Worm (Caenorhabditis elegans) whole organism, L4 larva: ENCODE results near the gene srlf-12.

Source experiments
- F10B5.3 ChIP-seq: sonication (generic microtip); optimal IDR thresholded peaks from 2 replicates; lab custom pipeline; 2016; ENCODE audit warnings: mild to moderate bottlenecking, missing genetic modification characterization, missing compliant biosample characterization
- F37D6.2 ChIP-seq: sonication (generic microtip); optimal IDR thresholded peaks from 2 replicates; lab custom pipeline; 2016; ENCODE audit warnings: mild to moderate bottlenecking, missing genetic modification characterization, missing compliant biosample characterization
- F49E8.2 ChIP-seq: sonication (generic microtip); optimal IDR thresholded peaks from 2 replicates; lab custom pipeline; 2016; ENCODE audit warnings: missing compliant biosample characterization, mild to moderate bottlenecking, missing genetic modification characterization, borderline replicate concordance
- R02D3.7 ChIP-seq: fragments of 150-350 bp; sonication (generic microtip); optimal IDR thresholded peaks from 3 replicates; lab custom pipeline; 2014; ENCODE audit warnings: missing biosample characterization, missing genetic modification characterization
- T20F7.1 ChIP-seq: fragments of 200-800 bp; sonication (Bioruptor generic); optimal IDR thresholded peaks from 2 replicates; lab custom pipeline; 2018; ENCODE audit warnings: mild to moderate bottlenecking, missing genetic modification characterization, missing compliant biosample characterization
- T26A8.4 ChIP-seq: fragments of 200-800 bp; sonication (Bioruptor generic); IDR thresholded peaks from 2 replicates; pipeline ENCODE4 v1.3.6; 2022; ENCODE audit warnings: missing genetic modification characterization, missing compliant biosample characterization
- Y105C5A.15 ChIP-seq: fragments of 200-800 bp; sonication (Bioruptor generic); IDR thresholded peaks from 2 replicates; pipeline ENCODE4 v1.3.6; 2022; ENCODE audit warnings: missing genetic modification characterization, missing compliant biosample characterization
- Y5F2A.4 ChIP-seq: fragments of 200-800 bp; sonication (Bioruptor generic); optimal IDR thresholded peaks from 2 replicates; lab custom pipeline; 2018; ENCODE audit warnings: mild to moderate bottlenecking, missing genetic modification characterization, missing compliant biosample characterization
- ZK337.2 ChIP-seq: fragments of 200-800 bp; sonication (Bioruptor generic); IDR thresholded peaks from 2 replicates; pipeline ENCODE4 v1.3.6; 2022; ENCODE audit warnings: missing genetic modification reagents, missing genetic modification characterization, missing compliant biosample characterization
- ama-1 ChIP-seq: fragments of 150-350 bp; optimal IDR thresholded peaks from 2 replicates; lab custom pipeline; 2014; ENCODE audit warnings: inconsistent platforms, mixed read lengths
- ceh-82 ChIP-seq: sonication (generic microtip); optimal IDR thresholded peaks from 2 replicates; lab custom pipeline; 2017; ENCODE audit warnings: missing biosample characterization, missing genetic modification characterization
- daf-12 ChIP-seq: fragments of 150-350 bp; optimal IDR thresholded peaks from 2 replicates; lab custom pipeline; 2014; ENCODE audit warnings: missing biosample characterization, missing genetic modification reagents, missing genetic modification characterization
- daf-16 ChIP-seq, 3 experiments: sonication (generic microtip); optimal IDR thresholded peaks; 2 replicates each; lab custom pipeline; 2016 to 2017; ENCODE audit warnings: missing genetic modification characterization in 3 of 3, missing genetic modification reagents in 3 of 3, mild to moderate bottlenecking in 2 of 3, missing compliant biosample characterization in 2 of 3, missing biosample characterization in 1 of 3, moderate library complexity in 1 of 3
- daf-19 ChIP-seq: fragments of 200-800 bp; sonication (Bioruptor generic); conservative IDR thresholded peaks from 2 replicates; pipeline ENCODE4 v1.3.6; 2022; ENCODE audit warnings: missing genetic modification characterization, missing compliant biosample characterization
- dmd-8 ChIP-seq: fragments of 200-800 bp; sonication (Bioruptor generic); IDR thresholded peaks from 2 replicates; pipeline ENCODE4 v1.3.6; 2022; ENCODE audit warnings: missing genetic modification characterization, missing compliant biosample characterization
- dmd-9 ChIP-seq: fragments of 200-800 bp; sonication (Bioruptor generic); IDR thresholded peaks from 2 replicates; pipeline ENCODE4 v1.3.6; 2022; ENCODE audit warnings: missing genetic modification reagents, missing genetic modification characterization, missing compliant biosample characterization
- dpl-1 ChIP-seq: fragments of 150-350 bp; optimal IDR thresholded peaks from 2 replicates; lab custom pipeline; 2014; ENCODE audit warnings: missing biosample characterization, missing genetic modification reagents, missing genetic modification characterization
- dve-1 ChIP-seq: sonication (generic microtip); optimal IDR thresholded peaks from 2 replicates; lab custom pipeline; 2017; ENCODE audit warnings: antibody characterized with exemption, mild to moderate bottlenecking, missing genetic modification characterization, missing compliant biosample characterization; ENCODE audit not compliant: insufficient read depth
- egl-43 ChIP-seq: fragments of 200-800 bp; sonication (Bioruptor generic); IDR thresholded peaks from 2 replicates; pipeline ENCODE4 v1.3.6; 2022; ENCODE audit warnings: missing genetic modification reagents, missing genetic modification characterization, missing compliant biosample characterization
- gei-8 ChIP-seq: fragments of 200-800 bp; sonication (Bioruptor generic); optimal IDR thresholded peaks from 2 replicates; lab custom pipeline; 2018; ENCODE audit warnings: mild to moderate bottlenecking, missing genetic modification characterization, missing compliant biosample characterization
- hlh-11 ChIP-seq: fragments of 200-800 bp; sonication (Bioruptor generic); optimal IDR thresholded peaks from 2 replicates; lab custom pipeline; 2018; ENCODE audit warnings: mild to moderate bottlenecking, missing genetic modification characterization, missing compliant biosample characterization
- hlh-30 ChIP-seq: sonication (generic microtip); optimal IDR thresholded peaks from 2 replicates; lab custom pipeline; 2017; ENCODE audit warnings: antibody characterized with exemption, mild to moderate bottlenecking, missing genetic modification characterization, missing compliant biosample characterization; ENCODE audit not compliant: insufficient read depth
- lim-7 ChIP-seq: fragments of 200-800 bp; sonication (Bioruptor generic); IDR thresholded peaks from 2 replicates; pipeline ENCODE4 v1.3.6; 2022; ENCODE audit warnings: missing genetic modification characterization, missing compliant biosample characterization
- lin-1 ChIP-seq: fragments of 200-800 bp; sonication (Bioruptor generic); IDR thresholded peaks from 2 replicates; pipeline ENCODE4 v1.3.6; 2022; ENCODE audit warnings: missing genetic modification reagents, missing genetic modification characterization, missing compliant biosample characterization
- lin-13 ChIP-seq: fragments of 150-350 bp; optimal IDR thresholded peaks from 2 replicates; lab custom pipeline; 2014; ENCODE audit warnings: missing biosample characterization, missing genetic modification reagents, missing genetic modification characterization
- lin-29 ChIP-seq: fragments of 200-800 bp; sonication (Bioruptor generic); IDR thresholded peaks from 2 replicates; pipeline ENCODE4 v1.3.6; 2022; ENCODE audit warnings: missing genetic modification reagents, missing genetic modification characterization, missing compliant biosample characterization
- lin-38 ChIP-seq: fragments of 200-800 bp; sonication (Bioruptor generic); IDR thresholded peaks from 2 replicates; pipeline ENCODE4 v1.3.6; 2022; ENCODE audit warnings: missing genetic modification reagents, missing genetic modification characterization, missing compliant biosample characterization
- lin-39 ChIP-seq: fragments of 150-350 bp; optimal IDR thresholded peaks from 2 replicates; lab custom pipeline; 2014; ENCODE audit warnings: missing biosample characterization, missing genetic modification reagents, missing genetic modification characterization
- lir-3 ChIP-seq: sonication (generic microtip); optimal IDR thresholded peaks from 2 replicates; lab custom pipeline; 2016; ENCODE audit warnings: mild to moderate bottlenecking, missing genetic modification characterization, missing compliant biosample characterization
- mdt-29 ChIP-seq: fragments of 200-800 bp; sonication (Bioruptor generic); IDR thresholded peaks from 2 replicates; pipeline ENCODE4 v1.3.6; 2022; ENCODE audit warnings: missing genetic modification reagents, missing genetic modification characterization, missing compliant biosample characterization
- mes-2 ChIP-seq: sonication (generic microtip); optimal IDR thresholded peaks from 2 replicates; lab custom pipeline; 2016; ENCODE audit warnings: missing genotype, mild to moderate bottlenecking, missing genetic modification characterization, missing compliant biosample characterization; ENCODE audit not compliant: poor library complexity, severe bottlenecking
- nhr-10 ChIP-seq: fragments of 150-350 bp; optimal IDR thresholded peaks from 2 replicates; lab custom pipeline; 2014; ENCODE audit warnings: missing biosample characterization, missing genetic modification characterization
- nhr-11 ChIP-seq: fragments of 150-350 bp; optimal IDR thresholded peaks from 2 replicates; lab custom pipeline; 2014; ENCODE audit warnings: missing biosample characterization, missing genetic modification characterization
- nhr-111 ChIP-seq: fragments of 200-800 bp; sonication (Bioruptor generic); optimal IDR thresholded peaks from 2 replicates; lab custom pipeline; 2018; ENCODE audit warnings: mild to moderate bottlenecking, missing genetic modification characterization, missing compliant biosample characterization
- nhr-237 ChIP-seq: sonication (generic microtip); optimal IDR thresholded peaks from 2 replicates; lab custom pipeline; 2017; ENCODE audit warnings: missing biosample characterization, missing genetic modification characterization
- nhr-28 ChIP-seq: fragments of 150-350 bp; optimal IDR thresholded peaks from 2 replicates; lab custom pipeline; 2014; ENCODE audit warnings: missing biosample characterization, missing genetic modification characterization
- nhr-48 ChIP-seq: sonication (generic microtip); optimal IDR thresholded peaks from 2 replicates; lab custom pipeline; 2016; ENCODE audit warnings: mild to moderate bottlenecking, missing genetic modification characterization, missing compliant biosample characterization
- nhr-76 ChIP-seq: fragments of 150-350 bp; optimal IDR thresholded peaks from 2 replicates; lab custom pipeline; 2014; ENCODE audit warnings: missing biosample characterization, missing genetic modification characterization
- nhr-77 ChIP-seq: fragments of 150-350 bp; optimal IDR thresholded peaks from 2 replicates; lab custom pipeline; 2014; ENCODE audit warnings: missing biosample characterization, missing genetic modification characterization
- pqm-1 ChIP-seq: sonication (generic microtip); optimal IDR thresholded peaks from 2 replicates; lab custom pipeline; 2017; ENCODE audit warnings: missing biosample characterization, missing genetic modification characterization
- sdz-12 ChIP-seq: fragments of 200-800 bp; sonication (Bioruptor generic); optimal IDR thresholded peaks from 2 replicates; lab custom pipeline; 2018; ENCODE audit warnings: mild to moderate bottlenecking, missing genetic modification characterization, missing compliant biosample characterization
- snpc-1.2 ChIP-seq: fragments of 200-800 bp; sonication (Bioruptor generic); IDR thresholded peaks from 2 replicates; pipeline ENCODE4 v1.3.6; 2022; ENCODE audit warnings: missing genetic modification reagents, missing genetic modification characterization, missing compliant biosample characterization
- unc-130 ChIP-seq: sonication (generic microtip); optimal IDR thresholded peaks from 2 replicates; lab custom pipeline; 2016; ENCODE audit warnings: missing genetic modification reagents, missing genetic modification characterization, missing compliant biosample characterization
- vab-7 ChIP-seq: fragments of 200-800 bp; sonication (Bioruptor generic); IDR thresholded peaks from 2 replicates; pipeline ENCODE4 v1.3.6; 2022; ENCODE audit warnings: missing genetic modification reagents, missing genetic modification characterization, missing compliant biosample characterization
- zag-1 ChIP-seq: fragments of 150-350 bp; optimal IDR thresholded peaks from 2 replicates; lab custom pipeline; 2014; ENCODE audit warnings: missing biosample characterization, missing genetic modification characterization
- zfp-3 ChIP-seq: fragments of 200-800 bp; sonication (Bioruptor generic); conservative IDR thresholded peaks from 2 replicates; pipeline ENCODE4 v1.3.6; 2022; ENCODE audit warnings: missing genetic modification reagents, missing genetic modification characterization, missing compliant biosample characterization

srlf-12 gene

DNA sequence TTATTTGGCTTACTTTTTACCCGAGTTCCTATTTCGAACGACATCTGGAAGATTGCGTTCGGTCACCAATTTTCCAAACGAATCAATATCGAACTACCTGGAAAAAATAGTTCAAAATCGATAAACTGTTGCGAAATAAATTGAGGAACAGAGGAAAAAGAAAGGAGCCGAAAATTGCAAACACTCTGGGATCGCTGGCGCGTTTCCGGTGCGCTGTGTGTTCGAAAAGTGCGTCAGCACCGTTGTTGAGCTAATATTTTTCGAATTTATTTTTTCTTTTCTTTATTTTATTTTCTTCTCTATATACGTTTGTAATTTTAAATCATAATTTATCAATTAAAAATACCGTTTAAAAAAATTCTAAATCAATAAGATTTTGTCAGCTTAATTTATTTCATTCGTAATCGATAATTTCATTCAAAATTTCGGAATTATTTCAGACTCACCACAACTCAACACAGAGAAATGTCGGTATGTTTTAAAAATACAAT is 41.2 kb upstream of the srlf-12 start, which contains the start of the genes dnc-1 and lsm-7 (continued):
- TF ChIP-seq dve-1 (tag; lab: Kevin White, UChicago) (peak; percentile 79), dmd-9 (GFP tag; lab: Robert Waterston, UW) (no peak), dpl-1 (GFP tag; lab: Kevin White, UChicago) (peak; percentile 76), nhr-111 (GFP tag; lab: Kevin White, UChicago) (no peak), nhr-11 (tag; lab: Kevin White, UChicago) (peak; percentile 41), nhr-28 (tag; lab: Kevin White, UChicago) (peak; percentile 59), vab-7 (GFP tag; lab: Robert Waterston, UW) (no peak), dmd-8 (GFP tag; lab: Robert Waterston, UW) (peak; percentile 16; the same call in 1 of the 2 replicates), zfp-3 (GFP tag; lab: Robert Waterston, UW) (peak; percentile 81), lin-13 (peak; percentile 57), hlh-30 (tag; lab: Kevin White, UChicago) (peak; percentile 75), R02D3.7 (tag; lab: Kevin White, UChicago) (no peak), zag-1 (tag; lab: Kevin White, UChicago) (no peak), ama-1 (lab: Kevin White, UChicago) (peak; percentile 8), hlh-11 (tag; lab: Kevin White, UChicago) (peak; percentile 79), egl-43 (GFP tag; lab: Robert Waterston, UW) (0 out of 2 replicates have a peak, but pooled peaks have one; percentile 35), Y105C5A.15 (no peak), nhr-76 (tag; lab: Kevin White, UChicago) (no peak), daf-12 (no peak), F10B5.3 (tag; lab: Kevin White, UChicago) (no peak), gei-8 (GFP tag; lab: Kevin White, UChicago) (no peak), daf-16 (GFP tag; optimal IDR thresholded peaks at IDR 0.05; lab: Kevin White, UChicago) (no peak), daf-16 (tag; optimal IDR thresholded peaks at IDR 0.05; lab: Kevin White, UChicago) (peak; percentile 82), F37D6.2 (tag; lab: Kevin White, UChicago) (peak; percentile 5)

DNA sequence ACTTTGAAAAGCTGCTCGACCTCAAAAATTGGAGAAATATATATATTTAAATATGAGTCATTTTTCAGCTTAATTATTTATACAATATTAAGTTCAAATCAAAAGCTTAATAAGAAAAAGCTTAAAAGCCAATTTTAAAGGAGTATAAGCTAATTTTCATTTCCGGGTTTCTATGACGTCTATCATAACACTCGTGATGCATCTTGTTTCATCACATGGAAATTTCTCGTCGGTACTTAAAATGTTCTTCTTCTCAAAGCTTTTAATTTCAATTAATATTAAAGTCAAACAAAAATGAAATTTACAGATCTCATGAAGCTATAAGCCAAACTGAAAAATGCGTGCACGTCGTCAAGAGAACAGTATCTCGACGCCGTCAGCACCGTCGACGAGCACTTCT is 27.9 kb upstream of the srlf-12 start, which contains the start of gene rbr-2:
TSS of gene rbr-2 (plus strand) at position 301 of the 400 bp plus-strand sequence.
- TF ChIP-seq lin-29 (GFP tag; lab: Robert Waterston, UW) (no peak), snpc-1.2 (no peak), hlh-30 (tag; lab: Kevin White, UChicago) (peak; percentile 7), nhr-111 (GFP tag; lab: Kevin White, UChicago) (no peak), lin-39 (tag; lab: Kevin White, UChicago) (no peak), Y5F2A.4 (GFP tag; lab: Kevin White, UChicago) (no peak), mes-2 (tag; lab: Kevin White, UChicago) (no peak)

DNA sequence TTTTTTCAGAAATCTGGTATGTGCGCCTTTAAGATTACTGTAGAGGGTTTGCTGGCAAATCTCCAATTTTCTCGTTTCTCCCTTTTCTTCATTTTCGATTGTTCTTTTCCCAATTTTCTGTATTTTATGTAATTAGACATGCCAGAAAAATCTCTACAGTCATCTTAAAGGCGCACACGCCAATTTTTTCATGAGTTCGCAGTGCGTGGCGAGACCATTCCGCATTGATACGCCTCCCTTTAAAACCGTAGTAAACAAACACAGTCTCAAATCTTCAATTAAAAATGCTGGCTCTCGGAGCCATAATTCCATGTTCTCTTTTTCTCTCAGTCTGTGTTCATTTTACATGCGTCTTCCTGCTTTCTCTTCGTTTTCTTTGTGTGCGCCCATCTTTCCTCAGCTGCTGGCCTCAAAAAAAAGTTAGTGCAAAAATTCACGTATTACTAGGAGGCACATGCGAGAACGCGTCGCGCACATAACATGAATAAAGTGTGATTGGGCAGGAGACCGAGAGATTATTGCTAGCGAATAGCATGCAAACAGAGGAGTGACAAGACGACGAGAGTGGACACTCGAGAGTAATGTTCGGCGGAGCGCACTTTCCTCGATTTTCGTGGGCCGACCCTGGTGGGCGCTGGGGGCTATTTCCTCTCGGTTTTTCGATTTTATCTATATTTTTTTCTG is 27.1 kb upstream of the srlf-12 start:
- peak; percentile 87 for TF ChIP-seq lin-38 (GFP tag; lab: Robert Waterston, UW)
- no peak for TF ChIP-seq sdz-12 (GFP tag; lab: Kevin White, UChicago)
- TF ChIP-seq hlh-30 (tag; lab: Kevin White, UChicago): peak; percentile 96
- no peak for TF ChIP-seq nhr-237 (tag; lab: Kevin White, UChicago)
- TF ChIP-seq nhr-10 (tag; lab: Kevin White, UChicago): no peak
- TF ChIP-seq hlh-11 (tag; lab: Kevin White, UChicago): peak; percentile 93
- no peak for TF ChIP-seq mdt-29
- no peak for TF ChIP-seq ZK337.2 (GFP tag; lab: Robert Waterston, UW)
- TF ChIP-seq nhr-77 (tag; lab: Kevin White, UChicago): peak; percentile 53
- TF ChIP-seq daf-19: 0 out of 2 replicates have a peak, but pooled peaks have one; percentile 27
- TF ChIP-seq F49E8.2 (tag; lab: Kevin White, UChicago): no peak
- TF ChIP-seq T20F7.1 (GFP tag; lab: Kevin White, UChicago): peak; percentile 56
- peak; percentile 25 for TF ChIP-seq nhr-48 (tag; lab: Kevin White, UChicago)
- no peak for TF ChIP-seq lir-3
- TF ChIP-seq pqm-1: peak; percentile 3
- TF ChIP-seq T26A8.4 (GFP tag; lab: Robert Waterston, UW): 0 out of 2 replicates have a peak, but pooled peaks have one; percentile 39
- no peak for TF ChIP-seq ceh-82
- TF ChIP-seq lim-7 (GFP tag; lab: Robert Waterston, UW): no peak
- no peak for TF ChIP-seq unc-130
- peak; percentile 48; the same call in 1 of the 2 replicates for TF ChIP-seq lin-1 (GFP tag; lab: Robert Waterston, UW)
- TF ChIP-seq lin-13: peak; percentile 41
